Worm (Caenorhabditis elegans): Measurements from ENCODE around the gene sra-37.

sra-37 gene

ce11 chrX:13873324-13873933 lies 19.7 kb downstream of the sra-37 start:
- TF ChIP-seq nhr-11 (tag; optimal IDR thresholded peaks at IDR 0.05) (peak; percentile 46), unc-62 (GFP tag; optimal IDR thresholded peaks at IDR 0.05 in 1 of 2) (peak in 1 of 2 experiments; percentile 64), unc-62 (tag; optimal IDR thresholded peaks at IDR 0.05) (no peak), arid-1 (GFP tag; conservative IDR thresholded peaks at IDR 0.05) (no peak), tra-1 (GFP tag; IDR thresholded peaks at IDR 0.05) (0 out of 2 replicates have a peak, but pooled peaks have one; percentile 52), mes-2 (tag; optimal IDR thresholded peaks at IDR 0.05; ENCODE audit: poor library complexity, severe bottlenecking) (no peak), lim-7 (GFP tag; IDR thresholded peaks at IDR 0.05) (no peak), Y5F2A.4 (GFP tag; optimal IDR thresholded peaks at IDR 0.05) (no peak), ces-1 (GFP tag; optimal IDR thresholded peaks at IDR 0.05) (no peak), daf-16 (GFP tag; optimal IDR thresholded peaks at IDR 0.05) (peak in 1 of 2 experiments; percentile 85), daf-16 (tag; optimal IDR thresholded peaks at IDR 0.05) (no peak), nhr-28 (tag; optimal IDR thresholded peaks at IDR 0.05) (peak; percentile 6), hif-1 (tag; optimal IDR thresholded peaks at IDR 0.05) (no peak), F44E2.7 (GFP tag; IDR thresholded peaks at IDR 0.05) (no peak), Y105C5A.15 (GFP tag; IDR thresholded peaks at IDR 0.05) (no peak), attf-4 (tag; optimal IDR thresholded peaks at IDR 0.05) (no peak), mdt-29 (GFP tag; IDR thresholded peaks at IDR 0.05) (no peak), tag-97 (GFP tag; IDR thresholded peaks at IDR 0.05) (no peak), aha-1 (tag) (peak; percentile 87), hlh-11 (tag; optimal IDR thresholded peaks at IDR 0.05) (peak; percentile 42), ceh-20 (GFP tag; IDR thresholded peaks at IDR 0.05) (0 out of 2 replicates have a peak, but pooled peaks have one; percentile 29), lin-1 (GFP tag; IDR thresholded peaks at IDR 0.05) (no peak), Y48G9A.11 (GFP tag; IDR thresholded peaks at IDR 0.05) (no peak)

ce11 chrX:13871110-13871509 lies 22.0 kb downstream of the sra-37 start:
- TF ChIP-seq ceh-82 (tag; optimal IDR thresholded peaks at IDR 0.05), result no peak
- no peak for TF ChIP-seq jun-1 (tag; optimal IDR thresholded peaks at IDR 0.05)
- no peak for TF ChIP-seq F49E8.2 (tag; optimal IDR thresholded peaks at IDR 0.05; ENCODE audit: borderline replicate concordance)
- no peak for TF ChIP-seq nhr-48 (tag; optimal IDR thresholded peaks at IDR 0.05)
- no peak for TF ChIP-seq ceh-20 (GFP tag; IDR thresholded peaks at IDR 0.05)
- no peak for TF ChIP-seq F26F4.8 (GFP tag; conservative IDR thresholded peaks at IDR 0.05)
- TF ChIP-seq nhr-41 (GFP tag; IDR thresholded peaks at IDR 0.05), result no peak
- no peak for TF ChIP-seq aly-2 (tag; optimal IDR thresholded peaks at IDR 0.05)
- TF ChIP-seq Y75B8A.6 (GFP tag; IDR thresholded peaks at IDR 0.05), result no peak
- no peak for TF ChIP-seq Y105C5A.15 (GFP tag; IDR thresholded peaks at IDR 0.05)
- peak; percentile 15 for TF ChIP-seq hlh-11 (tag; optimal IDR thresholded peaks at IDR 0.05)
- TF ChIP-seq hmg-1.1 (GFP tag; IDR thresholded peaks at IDR 0.05), result no peak
- TF ChIP-seq daf-16 (GFP tag; optimal IDR thresholded peaks at IDR 0.05), result peak in 1 of 2 experiments; percentile 57
- TF ChIP-seq daf-16 (tag; optimal IDR thresholded peaks at IDR 0.05), result no peak

ce11 chrX:13864191-13864590 lies 29.0 kb downstream of the sra-37 start, which contains the start of gene M03B6.3:
M03B6.3 (minus strand) TSS chrX:13864292.
- TF ChIP-seq ceh-32 (tag; optimal IDR thresholded peaks at IDR 0.05; ENCODE audit: poor library complexity) (no peak), madf-9 (GFP tag; conservative IDR thresholded peaks at IDR 0.05) (no peak), fkh-10 (GFP tag; optimal IDR thresholded peaks at IDR 0.05) (no peak), nhr-102 (tag; optimal IDR thresholded peaks at IDR 0.05) (no peak), nhr-77 (tag; optimal IDR thresholded peaks at IDR 0.05) (no peak), snpc-4 (tag; optimal IDR thresholded peaks at IDR 0.05) (no peak), egl-27 (tag; optimal IDR thresholded peaks at IDR 0.05) (no peak), zfp-3 (GFP tag; conservative IDR thresholded peaks at IDR 0.05) (no peak), daf-16 (GFP tag; optimal IDR thresholded peaks at IDR 0.05) (no peak), daf-16 (tag; optimal IDR thresholded peaks at IDR 0.05) (no peak)
